Worm (Caenorhabditis elegans): Measurements from ENCODE around the gene lec-7.

Gene lec-7

ce11 chrX:9899426-9900131 is 47.7 kb downstream of the lec-7 start, which contains the start of gene phf-34:
TSS of gene phf-34 (minus strand) at chrX:9899476.
- TF ChIP-seq unc-62 (GFP tag; optimal IDR thresholded peaks at IDR 0.05) (peak; percentile 37), ceh-39 (tag; optimal IDR thresholded peaks at IDR 0.05) (no peak), unc-120 (tag; optimal IDR thresholded peaks at IDR 0.05; ENCODE audit: poor library complexity, severe bottlenecking) (peak; percentile 38), nhr-12 (tag; optimal IDR thresholded peaks at IDR 0.05) (no peak), sem-2 (GFP tag; optimal IDR thresholded peaks at IDR 0.05) (no peak), hlh-1 (tag; optimal IDR thresholded peaks at IDR 0.05) (peak; percentile 35), blmp-1 (tag; optimal IDR thresholded peaks at IDR 0.05) (no peak), tbx-8 (GFP tag; optimal IDR thresholded peaks at IDR 0.05) (no peak), ceh-83 (GFP tag; optimal IDR thresholded peaks at IDR 0.05) (no peak), zip-8 (tag; optimal IDR thresholded peaks at IDR 0.05) (no peak), lsy-2 (tag; optimal IDR thresholded peaks at IDR 0.05) (no peak), nhr-237 (tag; optimal IDR thresholded peaks at IDR 0.05) (no peak), cnd-1 (tag; optimal IDR thresholded peaks at IDR 0.05) (no peak), M03D4.4 (tag; optimal IDR thresholded peaks at IDR 0.05) (no peak), ceh-43 (GFP tag; optimal IDR thresholded peaks at IDR 0.05) (no peak), nhr-28 (tag; optimal IDR thresholded peaks at IDR 0.05) (no peak), pha-4 (tag; optimal IDR thresholded peaks at IDR 0.05) (no peak), drap-1 (GFP tag; optimal IDR thresholded peaks at IDR 0.05) (no peak), nhr-2 (tag; optimal IDR thresholded peaks at IDR 0.05) (no peak), mls-2 (tag; optimal IDR thresholded peaks at IDR 0.05) (peak; percentile 22), ces-1 (GFP tag; optimal IDR thresholded peaks at IDR 0.05) (peak; percentile 66), mep-1 (tag; optimal IDR thresholded peaks at IDR 0.05) (peak; percentile 22), elt-1 (tag; optimal IDR thresholded peaks at IDR 0.05; ENCODE audit: borderline replicate concordance, insufficient read depth) (no peak), elt-3 (tag; optimal IDR thresholded peaks at IDR 0.05) (no peak), ham-2 (GFP tag; optimal IDR thresholded peaks at IDR 0.05) (peak; percentile 21), nhr-76 (tag; optimal IDR thresholded peaks at IDR 0.05) (no peak), lin-32 (GFP tag; optimal IDR thresholded peaks at IDR 0.05) (no peak), sptf-1 (tag; optimal IDR thresholded peaks at IDR 0.05) (peak; percentile 28), lin-13 (tag; optimal IDR thresholded peaks at IDR 0.05) (no peak), flh-1 (GFP tag; optimal IDR thresholded peaks at IDR 0.05) (no peak), bed-3 (GFP tag; optimal IDR thresholded peaks at IDR 0.05) (no peak), mab-5 (tag; optimal IDR thresholded peaks at IDR 0.05) (no peak), ztf-11 (tag; optimal IDR thresholded peaks at IDR 0.05) (no peak), snpc-4 (tag; optimal IDR thresholded peaks at IDR 0.05) (no peak), unc-39 (tag; optimal IDR thresholded peaks at IDR 0.05) (no peak)

Data from whole organism, mixed stage, embryonic.